Worm (Caenorhabditis elegans) whole organism, early embryonic: Measurements from ENCODE around the gene C05C8.5.

ENCODE experiments used
- B0310.2 ChIP-seq: sonication (generic microtip); optimal IDR thresholded peaks from 2 replicates; lab custom pipeline; 2016; ENCODE audit warnings: mild to moderate bottlenecking, missing genetic modification characterization, missing compliant biosample characterization
- F13C5.2 ChIP-seq: sonication (generic microtip); optimal IDR thresholded peaks from 2 replicates; lab custom pipeline; 2017; ENCODE audit warnings: mild to moderate bottlenecking, missing genetic modification characterization, inconsistent platforms, missing compliant biosample characterization
- aly-1 ChIP-seq: sonication (generic microtip); optimal IDR thresholded peaks from 2 replicates; lab custom pipeline; 2016; ENCODE audit warnings: missing genetic modification characterization, missing compliant biosample characterization
- ama-1 ChIP-seq: fragments of 150-350 bp; optimal IDR thresholded peaks from 2 replicates; lab custom pipeline; 2014
- ceh-13 ChIP-seq: fragments of 200-800 bp; sonication (Bioruptor generic); optimal IDR thresholded peaks from 2 replicates; lab custom pipeline; 2018; ENCODE audit warnings: mild to moderate bottlenecking, missing genetic modification characterization, missing compliant biosample characterization
- ceh-36 ChIP-seq: sonication (generic microtip); optimal IDR thresholded peaks from 2 replicates; lab custom pipeline; 2016; ENCODE audit warnings: missing genetic modification characterization, inconsistent platforms, missing compliant biosample characterization
- ets-7 ChIP-seq: sonication (generic microtip); optimal IDR thresholded peaks from 2 replicates; lab custom pipeline; 2016; ENCODE audit warnings: missing genotype, missing genetic modification characterization, missing compliant biosample characterization
- flt-1 ChIP-seq: fragments of 200-800 bp; sonication (Bioruptor generic); IDR thresholded peaks from 2 replicates; pipeline ENCODE4 v1.3.6; 2022; ENCODE audit warnings: missing genetic modification characterization, missing compliant biosample characterization
- hmbx-1 ChIP-seq: sonication (generic microtip); optimal IDR thresholded peaks from 2 replicates; lab custom pipeline; 2016; ENCODE audit warnings: mild to moderate bottlenecking, missing genetic modification characterization, missing compliant biosample characterization
- hmg-4 ChIP-seq: fragments of 200-800 bp; sonication (Bioruptor generic); optimal IDR thresholded peaks from 2 replicates; lab custom pipeline; 2018; ENCODE audit warnings: mild to moderate bottlenecking, missing genetic modification characterization, missing compliant biosample characterization
- hnd-1 ChIP-seq: sonication (generic microtip); optimal IDR thresholded peaks from 2 replicates; lab custom pipeline; 2016; ENCODE audit warnings: missing genetic modification characterization, missing compliant biosample characterization
- pes-1 ChIP-seq: fragments of 200-800 bp; sonication (Bioruptor generic); IDR thresholded peaks from 2 replicates; pipeline ENCODE4 v1.3.6; 2022; ENCODE audit warnings: missing genetic modification reagents, missing genetic modification characterization, missing compliant biosample characterization
- scrt-1 ChIP-seq: fragments of 200-800 bp; sonication (Bioruptor generic); IDR thresholded peaks from 2 replicates; pipeline ENCODE4 v1.3.6; 2022; ENCODE audit warnings: missing genetic modification characterization, missing compliant biosample characterization
- sea-1 ChIP-seq: fragments of 200-800 bp; sonication (Bioruptor generic); conservative IDR thresholded peaks from 2 replicates; pipeline ENCODE4 v1.3.6; 2022; ENCODE audit warnings: missing genetic modification characterization, missing compliant biosample characterization
- tbx-11 ChIP-seq: fragments of 200-800 bp; sonication (Bioruptor generic); IDR thresholded peaks from 2 replicates; pipeline ENCODE4 v1.3.6; 2022; ENCODE audit warnings: missing genetic modification characterization, missing compliant biosample characterization
- tbx-37 ChIP-seq: fragments of 200-800 bp; sonication (Bioruptor generic); conservative IDR thresholded peaks from 2 replicates; pipeline ENCODE4 v1.3.6; 2022; ENCODE audit warnings: missing genetic modification reagents, missing genetic modification characterization, missing compliant biosample characterization
- tra-4 ChIP-seq: sonication (generic microtip); optimal IDR thresholded peaks from 2 replicates; lab custom pipeline; 2017; ENCODE audit warnings: missing genetic modification characterization, missing compliant biosample characterization

C05C8.5 gene

DNA sequence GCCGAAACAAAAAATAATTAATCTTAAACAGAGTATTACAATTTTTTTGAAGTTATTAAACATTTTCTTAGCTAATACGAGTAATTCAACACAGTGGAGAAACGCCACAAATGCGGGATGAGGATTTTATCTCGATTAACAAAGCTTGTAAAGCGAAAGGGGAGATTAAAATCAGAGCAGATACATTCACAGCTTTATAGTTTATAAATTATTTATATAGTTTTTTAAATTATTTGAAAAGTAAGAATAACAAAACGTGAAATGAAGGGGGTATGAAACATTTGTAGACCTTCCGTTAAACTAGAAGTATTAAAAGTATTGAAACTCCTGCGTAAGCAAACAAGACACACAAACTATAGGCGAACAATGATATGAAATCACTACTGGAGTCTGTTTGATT is 20.5 kb upstream of the C05C8.5 start, which contains the start of gene C05C8.8:
C05C8.8 (minus strand) TSS at position 101 of the 400 bp plus-strand sequence.
- TF ChIP-seq ama-1 (lab: Kevin White, UChicago) (no peak), scrt-1 (GFP tag; lab: Robert Waterston, UW) (no peak), tbx-11 (GFP tag; lab: Robert Waterston, UW) (no peak), ets-7 (tag; lab: Kevin White, UChicago) (no peak), ceh-36 (no peak), hmg-4 (GFP tag; lab: Kevin White, UChicago) (no peak), tbx-37 (GFP tag; lab: Robert Waterston, UW) (no peak), hmbx-1 (tag; lab: Kevin White, UChicago) (no peak), sea-1 (GFP tag; lab: Robert Waterston, UW) (no peak), ceh-13 (no peak), aly-1 (tag; lab: Kevin White, UChicago) (no peak)

DNA sequence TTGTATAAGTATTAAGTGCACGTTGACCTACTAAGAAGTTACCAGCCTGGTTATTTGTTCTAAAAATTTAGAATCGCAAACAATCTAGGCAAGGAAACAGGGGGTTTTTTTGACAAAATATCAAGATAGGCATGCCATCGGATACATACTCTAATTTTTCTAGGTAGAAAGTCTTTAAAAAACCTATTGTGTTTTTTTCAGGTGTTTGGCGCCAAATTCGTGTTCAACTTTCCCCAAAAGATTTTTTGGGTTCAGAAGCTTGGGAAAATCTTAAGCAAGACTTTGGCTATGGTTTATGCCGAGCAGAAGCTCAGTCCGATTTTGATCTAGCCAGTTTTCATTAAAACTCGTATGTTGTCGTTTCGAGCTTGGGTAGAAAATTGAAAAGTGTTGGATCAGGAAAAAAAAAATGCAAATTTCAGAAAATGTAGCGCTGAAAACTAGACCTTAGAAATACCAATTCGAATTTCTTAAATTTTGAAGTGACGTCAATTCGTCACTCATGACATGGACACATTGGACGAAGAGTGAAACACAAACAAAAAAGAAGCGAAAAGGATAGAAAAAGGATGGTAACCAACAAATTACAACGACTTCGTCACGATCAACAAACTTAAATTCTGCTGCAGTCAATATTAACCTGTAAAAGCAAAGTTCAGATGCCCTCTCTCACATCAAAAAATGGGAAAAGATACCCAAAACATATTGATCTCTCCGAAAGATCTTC is 13.8 kb upstream of the C05C8.5 start:
- no peak for TF ChIP-seq hmg-4 (GFP tag; lab: Kevin White, UChicago)
- no peak for TF ChIP-seq hmbx-1 (tag; lab: Kevin White, UChicago)
- TF ChIP-seq tra-4 (tag; lab: Kevin White, UChicago), result no peak
- no peak for TF ChIP-seq ets-7 (tag; lab: Kevin White, UChicago)
- TF ChIP-seq pes-1 (GFP tag; lab: Robert Waterston, UW), result no peak
- TF ChIP-seq ceh-13, result no peak
- TF ChIP-seq aly-1 (tag; lab: Kevin White, UChicago), result no peak
- TF ChIP-seq B0310.2 (tag; lab: Kevin White, UChicago), result no peak
- TF ChIP-seq scrt-1 (GFP tag; lab: Robert Waterston, UW), result no peak
- no peak for TF ChIP-seq tbx-11 (GFP tag; lab: Robert Waterston, UW)
- TF ChIP-seq flt-1 (GFP tag; lab: Robert Waterston, UW), result no peak
- TF ChIP-seq ama-1 (lab: Kevin White, UChicago), result no peak
- TF ChIP-seq ceh-36, result no peak
- no peak for TF ChIP-seq F13C5.2 (tag; lab: Kevin White, UChicago)
- TF ChIP-seq tbx-37 (GFP tag; lab: Robert Waterston, UW), result no peak
- TF ChIP-seq hnd-1 (tag; lab: Kevin White, UChicago), result no peak

DNA sequence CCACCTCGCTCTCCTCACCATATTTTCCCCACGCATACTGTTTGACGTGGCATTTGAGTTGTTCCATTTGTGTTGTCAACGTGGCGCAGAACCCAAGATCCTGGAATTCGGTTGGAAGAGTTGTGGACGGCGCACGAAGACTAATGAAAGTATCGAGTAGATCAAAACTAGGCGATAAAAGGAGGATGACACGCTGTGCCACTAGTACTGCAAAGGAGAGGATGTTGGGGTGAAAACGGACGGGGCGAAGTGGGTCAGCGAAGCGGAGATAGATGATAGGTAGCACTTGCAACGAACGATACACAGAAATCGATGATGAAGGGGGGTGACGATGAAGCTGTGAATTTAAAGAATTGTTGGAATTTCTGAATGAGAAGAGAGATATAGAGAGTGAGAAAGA is 12.3 kb upstream of the C05C8.5 start, which contains the start of gene C05C8.7:
C05C8.7 (minus strand) TSS at position 100 of the 400 bp plus-strand sequence.
- TF ChIP-seq tbx-11 (GFP tag; lab: Robert Waterston, UW) (no peak), ceh-13 (no peak), B0310.2 (tag; lab: Kevin White, UChicago) (no peak), scrt-1 (GFP tag; lab: Robert Waterston, UW) (no peak), tbx-37 (GFP tag; lab: Robert Waterston, UW) (no peak), ama-1 (lab: Kevin White, UChicago) (no peak), ceh-36 (no peak), pes-1 (GFP tag; lab: Robert Waterston, UW) (no peak), flt-1 (GFP tag; lab: Robert Waterston, UW) (no peak), sea-1 (GFP tag; lab: Robert Waterston, UW) (no peak), hnd-1 (tag; lab: Kevin White, UChicago) (no peak), hmbx-1 (tag; lab: Kevin White, UChicago) (no peak), aly-1 (tag; lab: Kevin White, UChicago) (no peak), F13C5.2 (tag; lab: Kevin White, UChicago) (no peak), hmg-4 (GFP tag; lab: Kevin White, UChicago) (no peak), ets-7 (tag; lab: Kevin White, UChicago) (no peak), tra-4 (tag; lab: Kevin White, UChicago) (no peak)

- TF ChIP-seq aly-1 (tag; lab: Kevin White, UChicago), result no peak
- TF ChIP-seq pes-1 (GFP tag; lab: Robert Waterston, UW), result no peak
- no peak for TF ChIP-seq hmg-4 (GFP tag; lab: Kevin White, UChicago)
- no peak for TF ChIP-seq F13C5.2 (tag; lab: Kevin White, UChicago)
- no peak for TF ChIP-seq ama-1 (lab: Kevin White, UChicago)
- no peak for TF ChIP-seq tra-4 (tag; lab: Kevin White, UChicago)
- TF ChIP-seq tbx-11 (GFP tag; lab: Robert Waterston, UW), result no peak
- TF ChIP-seq scrt-1 (GFP tag; lab: Robert Waterston, UW), result no peak
These were observed 4.8 kb upstream of the C05C8.5 start, which contains the start of gene C05C8.1 for ce11 chrV:7239471-7239870. Gene C05C8.1, plus strand, starts transcription at chrV:7239771.

ce11 chrV:7237133-7237532 is 2.5 kb upstream of the C05C8.5 start, which contains the start of gene hyls-1:
Gene hyls-1, plus strand, starts transcription at chrV:7237381.
- TF ChIP-seq sea-1 (GFP tag; lab: Robert Waterston, UW) (no peak), hmg-4 (GFP tag; lab: Kevin White, UChicago) (peak; percentile 5), hmbx-1 (tag; lab: Kevin White, UChicago) (no peak), ama-1 (lab: Kevin White, UChicago) (no peak), tbx-37 (GFP tag; lab: Robert Waterston, UW) (peak; percentile 41; the same call in 1 of the 2 replicates), tra-4 (tag; lab: Kevin White, UChicago) (no peak), F13C5.2 (tag; lab: Kevin White, UChicago) (peak; percentile 60), pes-1 (GFP tag; lab: Robert Waterston, UW) (no peak), hnd-1 (tag; lab: Kevin White, UChicago) (no peak), ceh-13 (no peak), aly-1 (tag; lab: Kevin White, UChicago) (no peak), ceh-36 (no peak), ets-7 (tag; lab: Kevin White, UChicago) (no peak), flt-1 (GFP tag; lab: Robert Waterston, UW) (no peak), B0310.2 (tag; lab: Kevin White, UChicago) (no peak), tbx-11 (GFP tag; lab: Robert Waterston, UW) (no peak), scrt-1 (GFP tag; lab: Robert Waterston, UW) (no peak)

DNA sequence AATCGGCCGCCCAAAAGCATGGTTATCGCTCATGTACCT is 2.3 kb upstream of the C05C8.5 start, which contains the start of gene hpo-9:
hpo-9 (minus strand) TSS at position 37 of the 39 bp plus-strand sequence.
- TF ChIP-seq ceh-36, result no peak
- TF ChIP-seq tra-4 (tag; lab: Kevin White, UChicago), result no peak
- TF ChIP-seq hnd-1 (tag; lab: Kevin White, UChicago), result no peak
- no peak for TF ChIP-seq ama-1 (lab: Kevin White, UChicago)
- no peak for TF ChIP-seq F13C5.2 (tag; lab: Kevin White, UChicago)
- TF ChIP-seq scrt-1 (GFP tag; lab: Robert Waterston, UW), result no peak
- no peak for TF ChIP-seq hmbx-1 (tag; lab: Kevin White, UChicago)
- no peak for TF ChIP-seq ceh-13
- TF ChIP-seq flt-1 (GFP tag; lab: Robert Waterston, UW), result no peak
- TF ChIP-seq hmg-4 (GFP tag; lab: Kevin White, UChicago), result no peak
- TF ChIP-seq ets-7 (tag; lab: Kevin White, UChicago), result no peak
- TF ChIP-seq tbx-11 (GFP tag; lab: Robert Waterston, UW), result no peak
- TF ChIP-seq sea-1 (GFP tag; lab: Robert Waterston, UW), result no peak
- TF ChIP-seq tbx-37 (GFP tag; lab: Robert Waterston, UW), result no peak
